Worm (Caenorhabditis elegans) whole organism, early embryonic: ENCODE results near the gene nhr-110.

Experiments used
- B0310.2 ChIP-seq: sonication (generic microtip); optimal IDR thresholded peaks from 2 replicates; lab custom pipeline; 2016; ENCODE audit warnings: mild to moderate bottlenecking, missing genetic modification characterization, missing compliant biosample characterization
- F13C5.2 ChIP-seq: sonication (generic microtip); optimal IDR thresholded peaks from 2 replicates; lab custom pipeline; 2017; ENCODE audit warnings: mild to moderate bottlenecking, missing genetic modification characterization, inconsistent platforms, missing compliant biosample characterization
- ama-1 ChIP-seq: fragments of 150-350 bp; optimal IDR thresholded peaks from 2 replicates; lab custom pipeline; 2014
- ceh-13 ChIP-seq: fragments of 200-800 bp; sonication (Bioruptor generic); optimal IDR thresholded peaks from 2 replicates; lab custom pipeline; 2018; ENCODE audit warnings: mild to moderate bottlenecking, missing genetic modification characterization, missing compliant biosample characterization
- ceh-36 ChIP-seq: sonication (generic microtip); optimal IDR thresholded peaks from 2 replicates; lab custom pipeline; 2016; ENCODE audit warnings: missing genetic modification characterization, inconsistent platforms, missing compliant biosample characterization
- ets-7 ChIP-seq: sonication (generic microtip); optimal IDR thresholded peaks from 2 replicates; lab custom pipeline; 2016; ENCODE audit warnings: missing genotype, missing genetic modification characterization, missing compliant biosample characterization
- flt-1 ChIP-seq: fragments of 200-800 bp; sonication (Bioruptor generic); IDR thresholded peaks from 2 replicates; pipeline ENCODE4 v1.3.6; 2022; ENCODE audit warnings: missing genetic modification characterization, missing compliant biosample characterization
- hmbx-1 ChIP-seq: sonication (generic microtip); optimal IDR thresholded peaks from 2 replicates; lab custom pipeline; 2016; ENCODE audit warnings: mild to moderate bottlenecking, missing genetic modification characterization, missing compliant biosample characterization
- pes-1 ChIP-seq: fragments of 200-800 bp; sonication (Bioruptor generic); IDR thresholded peaks from 2 replicates; pipeline ENCODE4 v1.3.6; 2022; ENCODE audit warnings: missing genetic modification reagents, missing genetic modification characterization, missing compliant biosample characterization
- scrt-1 ChIP-seq: fragments of 200-800 bp; sonication (Bioruptor generic); IDR thresholded peaks from 2 replicates; pipeline ENCODE4 v1.3.6; 2022; ENCODE audit warnings: missing genetic modification characterization, missing compliant biosample characterization
- sea-1 ChIP-seq: fragments of 200-800 bp; sonication (Bioruptor generic); conservative IDR thresholded peaks from 2 replicates; pipeline ENCODE4 v1.3.6; 2022; ENCODE audit warnings: missing genetic modification characterization, missing compliant biosample characterization
- tbx-11 ChIP-seq: fragments of 200-800 bp; sonication (Bioruptor generic); IDR thresholded peaks from 2 replicates; pipeline ENCODE4 v1.3.6; 2022; ENCODE audit warnings: missing genetic modification characterization, missing compliant biosample characterization
- tbx-37 ChIP-seq: fragments of 200-800 bp; sonication (Bioruptor generic); conservative IDR thresholded peaks from 2 replicates; pipeline ENCODE4 v1.3.6; 2022; ENCODE audit warnings: missing genetic modification reagents, missing genetic modification characterization, missing compliant biosample characterization
- tra-4 ChIP-seq: sonication (generic microtip); optimal IDR thresholded peaks from 2 replicates; lab custom pipeline; 2017; ENCODE audit warnings: missing genetic modification characterization, missing compliant biosample characterization

- TF ChIP-seq ama-1 (no peak), scrt-1 (no peak), sea-1 (GFP tag; lab: Robert Waterston, UW) (no peak), flt-1 (GFP tag; lab: Robert Waterston, UW) (no peak), ceh-36 (tag; lab: Kevin White, UChicago) (no peak), ets-7 (tag; lab: Kevin White, UChicago) (no peak), tbx-37 (GFP tag; lab: Robert Waterston, UW) (no peak), B0310.2 (no peak), ceh-13 (GFP tag; lab: Kevin White, UChicago) (no peak), pes-1 (GFP tag; lab: Robert Waterston, UW) (no peak), tra-4 (tag; lab: Kevin White, UChicago) (no peak), tbx-11 (GFP tag; lab: Robert Waterston, UW) (no peak), hmbx-1 (tag; lab: Kevin White, UChicago) (no peak), F13C5.2 (tag; lab: Kevin White, UChicago) (no peak)
Observed at ce11 chrV:1610097-1610496, 14.1 kb downstream of the nhr-110 start, which contains the start of gene nhr-177.
